Worm (Caenorhabditis elegans): ENCODE results near the gene mdt-4.

Gene mdt-4

ce11 chrII:4968863-4969262, 25.1 kb upstream of the mdt-4 start, which contains the start of gene shc-2:
Gene shc-2, plus strand, starts transcription at chrII:4969163.
- TF ChIP-seq cog-1 (tag; optimal IDR thresholded peaks at IDR 0.05) (no peak), ztf-23 (GFP tag; IDR thresholded peaks at IDR 0.05) (no peak), flt-1 (GFP tag; IDR thresholded peaks at IDR 0.05) (no peak), T22C8.4 (GFP tag; IDR thresholded peaks at IDR 0.05) (no peak), ztf-29 (GFP tag; IDR thresholded peaks at IDR 0.05) (no peak), ref-1 (GFP tag; conservative IDR thresholded peaks at IDR 0.05) (no peak), tab-1 (GFP tag; IDR thresholded peaks at IDR 0.05) (no peak), klf-2 (GFP tag; conservative IDR thresholded peaks at IDR 0.05) (no peak), med-1 (GFP tag; optimal IDR thresholded peaks at IDR 0.05; ENCODE audit: insufficient read depth) (no peak)

ce11 chrII:4967636-4968035, 23.9 kb upstream of the mdt-4 start:
- no peak for TF ChIP-seq med-1 (GFP tag; optimal IDR thresholded peaks at IDR 0.05; ENCODE audit: insufficient read depth)
- TF ChIP-seq klf-2 (GFP tag; conservative IDR thresholded peaks at IDR 0.05) = no peak
- no peak for TF ChIP-seq cog-1 (tag; optimal IDR thresholded peaks at IDR 0.05)
- no peak for TF ChIP-seq ztf-23 (GFP tag; IDR thresholded peaks at IDR 0.05)
- no peak for TF ChIP-seq ztf-29 (GFP tag; IDR thresholded peaks at IDR 0.05)
- TF ChIP-seq ref-1 (GFP tag; conservative IDR thresholded peaks at IDR 0.05) = no peak
- TF ChIP-seq T22C8.4 (GFP tag; IDR thresholded peaks at IDR 0.05) = no peak
- TF ChIP-seq flt-1 (GFP tag; IDR thresholded peaks at IDR 0.05) = no peak
- no peak for TF ChIP-seq tab-1 (GFP tag; IDR thresholded peaks at IDR 0.05)

DNA sequence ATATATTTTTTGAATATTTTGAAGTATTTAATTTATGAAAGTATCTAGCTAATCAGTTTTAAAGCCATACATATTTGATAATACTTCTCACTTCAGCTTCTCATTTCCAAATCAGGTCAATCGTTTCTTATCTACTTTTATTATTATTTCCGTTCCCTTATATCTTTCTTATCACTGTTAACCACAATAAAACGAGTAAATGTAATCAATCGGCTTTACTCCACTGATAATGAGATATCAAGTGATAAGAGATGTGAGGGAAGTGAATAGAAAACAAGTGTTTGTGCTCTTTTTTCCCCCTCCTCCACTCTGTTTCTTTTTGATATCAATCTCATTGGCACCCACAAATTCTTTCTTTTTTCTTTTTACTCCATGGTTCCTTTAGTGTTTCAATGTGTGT, 22.8 kb upstream of the mdt-4 start:
- no peak for TF ChIP-seq ref-1 (GFP tag; conservative IDR thresholded peaks at IDR 0.05)
- TF ChIP-seq med-1 (GFP tag; optimal IDR thresholded peaks at IDR 0.05; ENCODE audit: insufficient read depth) = no peak
- TF ChIP-seq flt-1 (GFP tag; IDR thresholded peaks at IDR 0.05) = no peak
- TF ChIP-seq ztf-23 (GFP tag; IDR thresholded peaks at IDR 0.05) = no peak
- no peak for TF ChIP-seq klf-2 (GFP tag; conservative IDR thresholded peaks at IDR 0.05)
- TF ChIP-seq tab-1 (GFP tag; IDR thresholded peaks at IDR 0.05) = no peak
- TF ChIP-seq ztf-29 (GFP tag; IDR thresholded peaks at IDR 0.05) = no peak
- TF ChIP-seq T22C8.4 (GFP tag; IDR thresholded peaks at IDR 0.05) = no peak
- TF ChIP-seq cog-1 (tag; optimal IDR thresholded peaks at IDR 0.05) = no peak

- no peak for TF ChIP-seq med-1 (GFP tag; optimal IDR thresholded peaks at IDR 0.05; ENCODE audit: insufficient read depth)
- TF ChIP-seq T22C8.4 (GFP tag; IDR thresholded peaks at IDR 0.05) = no peak
- TF ChIP-seq tab-1 (GFP tag; IDR thresholded peaks at IDR 0.05) = no peak
- no peak for TF ChIP-seq flt-1 (GFP tag; IDR thresholded peaks at IDR 0.05)
- TF ChIP-seq cog-1 (tag; optimal IDR thresholded peaks at IDR 0.05) = no peak
- no peak for TF ChIP-seq klf-2 (GFP tag; conservative IDR thresholded peaks at IDR 0.05)
These were observed 16.9 kb upstream of the mdt-4 start for ce11 chrII:4960690-4961089.

DNA sequence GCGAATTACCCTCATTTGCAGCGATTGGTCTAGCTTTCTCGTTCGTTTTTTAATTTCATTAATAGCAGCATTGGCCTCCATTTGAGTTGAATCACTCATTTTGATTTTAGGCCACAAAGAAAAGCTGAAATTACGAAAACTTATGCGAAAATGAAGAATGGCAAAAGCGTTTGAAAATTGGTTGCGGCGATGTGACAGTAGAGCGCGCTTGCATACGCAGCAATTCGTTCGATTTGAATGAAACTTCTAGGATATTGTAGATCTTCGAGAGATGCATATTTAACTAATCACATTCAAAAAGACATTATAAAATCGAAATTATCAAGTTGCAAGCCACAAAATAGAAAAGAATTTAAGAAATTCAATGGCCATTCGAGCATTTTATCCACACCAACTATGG, 16.0 kb upstream of the mdt-4 start, which contains the start of gene ulp-2:
Gene ulp-2 (minus strand): TSS at position 158 of the 400 bp plus-strand sequence.
- TF ChIP-seq med-1 (GFP tag; optimal IDR thresholded peaks at IDR 0.05; ENCODE audit: insufficient read depth) (no peak), klf-2 (GFP tag; conservative IDR thresholded peaks at IDR 0.05) (no peak), ztf-23 (GFP tag; IDR thresholded peaks at IDR 0.05) (0 out of 2 replicates have a peak, but pooled peaks have one; percentile 19)

DNA sequence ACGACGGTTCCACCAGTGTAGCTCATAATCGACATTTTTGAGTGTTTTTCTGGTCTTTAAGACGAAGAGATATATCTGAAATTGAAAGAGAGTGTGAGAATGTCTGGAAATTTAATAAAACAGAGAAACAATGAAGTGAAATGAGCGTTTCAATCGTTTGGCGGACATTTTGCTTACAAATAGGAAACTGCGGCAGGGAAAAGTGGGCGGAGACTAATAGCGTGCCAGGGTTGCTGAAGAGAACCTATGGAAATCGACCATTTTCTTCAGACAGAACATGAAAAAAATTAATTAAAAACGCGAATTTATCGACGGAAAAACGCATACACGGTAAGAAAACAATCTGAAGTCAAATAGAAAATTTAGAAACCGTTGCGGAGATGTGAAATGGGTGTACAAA, 11.6 kb upstream of the mdt-4 start, which contains the start of gene pbs-3:
Gene pbs-3 (minus strand): TSS at position 75 of the 400 bp plus-strand sequence.
- TF ChIP-seq ztf-29 (GFP tag; IDR thresholded peaks at IDR 0.05) (no peak), ztf-23 (GFP tag; IDR thresholded peaks at IDR 0.05) (no peak), T22C8.4 (GFP tag; IDR thresholded peaks at IDR 0.05) (no peak), cog-1 (tag; optimal IDR thresholded peaks at IDR 0.05) (peak; percentile 12), tab-1 (GFP tag; IDR thresholded peaks at IDR 0.05) (no peak), flt-1 (GFP tag; IDR thresholded peaks at IDR 0.05) (0 out of 2 replicates have a peak, but pooled peaks have one; percentile 56), med-1 (GFP tag; optimal IDR thresholded peaks at IDR 0.05; ENCODE audit: insufficient read depth) (no peak)

DNA sequence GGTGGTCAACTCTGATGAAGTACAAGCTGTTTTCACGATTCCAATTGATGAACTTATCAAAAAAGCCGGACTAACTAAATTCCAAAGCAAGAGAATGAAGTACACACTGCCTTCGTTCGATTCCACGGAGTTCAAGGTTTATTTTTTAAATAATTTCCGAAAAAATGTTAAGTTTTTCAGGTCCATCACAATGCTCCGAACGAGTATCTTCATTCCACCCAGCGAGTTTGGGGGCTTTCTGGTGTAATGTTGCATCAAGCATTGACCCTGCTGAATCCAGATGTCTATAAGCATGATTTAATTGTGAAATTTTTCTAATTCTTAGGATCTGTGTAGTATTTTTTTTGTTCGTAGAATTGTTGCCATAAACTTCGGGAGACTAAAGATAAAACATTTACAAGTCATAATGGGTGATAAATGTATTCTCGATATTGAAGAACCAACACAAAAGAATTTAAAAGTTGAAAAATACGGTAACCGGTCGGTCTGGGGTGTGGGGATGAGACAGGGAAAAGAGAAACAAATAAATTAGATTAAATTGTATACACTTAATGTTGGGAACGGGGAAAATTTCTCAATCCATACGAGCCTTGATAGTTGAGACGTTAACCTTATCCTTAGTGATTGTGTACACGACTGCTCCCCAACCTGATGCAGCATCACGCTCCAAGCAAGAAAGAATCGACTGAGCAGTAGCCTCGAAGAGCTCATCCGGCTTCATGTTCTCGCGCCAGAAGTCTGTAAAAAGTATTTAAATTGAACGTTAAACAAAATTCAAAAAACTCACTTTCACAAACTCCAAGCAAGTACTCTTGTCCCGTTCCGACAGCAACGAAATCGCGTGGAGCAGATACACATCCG, 10.6 kb upstream of the mdt-4 start:
- TF ChIP-seq ref-1 (GFP tag; conservative IDR thresholded peaks at IDR 0.05) (no peak), klf-2 (GFP tag; conservative IDR thresholded peaks at IDR 0.05) (no peak), flt-1 (GFP tag; IDR thresholded peaks at IDR 0.05) (no peak), ztf-23 (GFP tag; IDR thresholded peaks at IDR 0.05) (no peak), cog-1 (tag; optimal IDR thresholded peaks at IDR 0.05) (no peak), T22C8.4 (GFP tag; IDR thresholded peaks at IDR 0.05) (no peak), med-1 (GFP tag; optimal IDR thresholded peaks at IDR 0.05; ENCODE audit: insufficient read depth) (no peak), tab-1 (GFP tag; IDR thresholded peaks at IDR 0.05) (no peak), ztf-29 (GFP tag; IDR thresholded peaks at IDR 0.05) (no peak)

ce11 chrII:4953289-4953688, 9.5 kb upstream of the mdt-4 start, which contains the start of gene ndx-3:
Gene ndx-3, plus strand, starts transcription at chrII:4953589.
- TF ChIP-seq ztf-23 (GFP tag; IDR thresholded peaks at IDR 0.05) (no peak), tab-1 (GFP tag; IDR thresholded peaks at IDR 0.05) (no peak), klf-2 (GFP tag; conservative IDR thresholded peaks at IDR 0.05) (no peak), ref-1 (GFP tag; conservative IDR thresholded peaks at IDR 0.05) (no peak), ztf-29 (GFP tag; IDR thresholded peaks at IDR 0.05) (no peak), med-1 (GFP tag; optimal IDR thresholded peaks at IDR 0.05; ENCODE audit: insufficient read depth) (no peak), T22C8.4 (GFP tag; IDR thresholded peaks at IDR 0.05) (no peak), cog-1 (tag; optimal IDR thresholded peaks at IDR 0.05) (no peak)

- TF ChIP-seq med-1 (GFP tag; optimal IDR thresholded peaks at IDR 0.05; ENCODE audit: insufficient read depth) (no peak), ztf-23 (GFP tag; IDR thresholded peaks at IDR 0.05) (no peak), klf-2 (GFP tag; conservative IDR thresholded peaks at IDR 0.05) (no peak), flt-1 (GFP tag; IDR thresholded peaks at IDR 0.05) (no peak), cog-1 (tag; optimal IDR thresholded peaks at IDR 0.05) (no peak), T22C8.4 (GFP tag; IDR thresholded peaks at IDR 0.05) (no peak), ref-1 (GFP tag; conservative IDR thresholded peaks at IDR 0.05) (no peak), tab-1 (GFP tag; IDR thresholded peaks at IDR 0.05) (no peak), ztf-29 (GFP tag; IDR thresholded peaks at IDR 0.05) (no peak)
These were observed 5.7 kb upstream of the mdt-4 start, which contains the start of the genes try-1 and zyg-12 for ce11 chrII:4949380-4949950. Gene try-1, minus strand, starts transcription at chrII:4949527. Gene zyg-12, plus strand, starts transcription at chrII:4949900.

Measured in whole organism, midembryonic.